Fruit fly (Drosophila melanogaster) whole organism, prepupa: ENCODE results near the gene CG14456.

Experiments
- CG1621 ChIP-seq: fragments of 200-800 bp; sonication (Bioruptor generic); optimal IDR thresholded peaks from 3 replicates; lab custom pipeline; 2018; ENCODE audit warnings: missing biosample characterization, mild to moderate bottlenecking, missing genetic modification characterization
- Eip75B ChIP-seq: fragments of 200-800 bp; sonication (Bioruptor generic); optimal IDR thresholded peaks from 3 replicates; lab custom pipeline; 2016; ENCODE audit warnings: missing biosample characterization, missing genetic modification characterization
- Eip93F ChIP-seq: fragments of 200-800 bp; sonication (Bioruptor generic); optimal IDR thresholded peaks from 2 replicates; lab custom pipeline; 2016; ENCODE audit warnings: missing biosample characterization, mild to moderate bottlenecking, missing genetic modification characterization
- Hr4 ChIP-seq: fragments of 200-800 bp; sonication (Bioruptor generic); optimal IDR thresholded peaks from 3 replicates; lab custom pipeline; 2016; ENCODE audit warnings: missing biosample characterization, missing genetic modification characterization
- Sox102F ChIP-seq: fragments of 200-800 bp; sonication (Bioruptor generic); optimal IDR thresholded peaks from 2 replicates; lab custom pipeline; 2016; ENCODE audit warnings: missing biosample characterization, mild to moderate bottlenecking, missing genetic modification characterization
- cyc ChIP-seq: fragments of 200-800 bp; sonication (Bioruptor generic); optimal IDR thresholded peaks from 3 replicates; lab custom pipeline; 2016; ENCODE audit warnings: missing biosample characterization, missing genetic modification characterization

- TF ChIP-seq Eip75B (GFP tag; lab: Kevin White, UChicago): no peak
- no peak for TF ChIP-seq Hr4 (GFP tag; lab: Kevin White, UChicago)
- TF ChIP-seq Eip93F (GFP tag; lab: Kevin White, UChicago): no peak
- no peak for TF ChIP-seq Sox102F (GFP tag; lab: Kevin White, UChicago)
- TF ChIP-seq CG1621 (tag; lab: Kevin White, UChicago): no peak
- TF ChIP-seq cyc (GFP tag; lab: Kevin White, UChicago): no peak
Measured at dm6 chr3L:22671699-22672276, 15.2 kb upstream of the CG14456 start.
